Worm (Caenorhabditis elegans) whole organism, dauer: ENCODE results near the gene F43D2.3.

Experiments used
- unc-62 ChIP-seq: sonication (generic microtip); optimal IDR thresholded peaks from 2 replicates; lab custom pipeline; 2017; ENCODE audit warnings: missing biosample characterization, missing genetic modification reagents, missing genetic modification characterization

Gene F43D2.3

ce11 chrV:14631588-14631987 lies at the start of gene F43D2.3:
Gene F43D2.3, plus strand, starts transcription at chrV:14631888.
- TF ChIP-seq unc-62: no peak

- no peak for TF ChIP-seq unc-62
Observed at ce11 chrV:14585351-14585750, 46.3 kb upstream of the F43D2.3 start, which contains the start of gene Y40H4A.2. Gene Y40H4A.2, minus strand, starts transcription at chrV:14585451.

- no peak for TF ChIP-seq unc-62
Observed at ce11 chrV:14594103-14594502, 37.6 kb upstream of the F43D2.3 start.

ce11 chrV:14594943-14595342 lies 36.7 kb upstream of the F43D2.3 start:
- no peak for TF ChIP-seq unc-62

- TF ChIP-seq unc-62: no peak
Observed at ce11 chrV:14595984-14596383, 35.7 kb upstream of the F43D2.3 start.

- TF ChIP-seq unc-62: no peak
Observed at ce11 chrV:14597005-14597680, 34.5 kb upstream of the F43D2.3 start, which contains the start of gene pes-9. Gene pes-9, minus strand, starts transcription at chrV:14597034.

ce11 chrV:14597681-14598184 lies 34.0 kb upstream of the F43D2.3 start, which contains the start of gene R11H6.2:
Gene R11H6.2, plus strand, starts transcription at chrV:14598006.
- no peak for TF ChIP-seq unc-62

- TF ChIP-seq unc-62: no peak
Observed at ce11 chrV:14599972-14600371, 31.7 kb upstream of the F43D2.3 start, which contains the start of gene glb-22. Gene glb-22, plus strand, starts transcription at chrV:14600272.

- no peak for TF ChIP-seq unc-62
Observed at ce11 chrV:14603755-14604154, 27.9 kb upstream of the F43D2.3 start.

- TF ChIP-seq unc-62: no peak
Observed at ce11 chrV:14609643-14610042, 22.0 kb upstream of the F43D2.3 start, which contains the start of gene R11H6.4. Gene R11H6.4, plus strand, starts transcription at chrV:14609943.

- TF ChIP-seq unc-62: no peak
Observed at ce11 chrV:14610781-14611180, 20.9 kb upstream of the F43D2.3 start.

- TF ChIP-seq unc-62: no peak
Observed at ce11 chrV:14612168-14612567, 19.5 kb upstream of the F43D2.3 start, which contains the start of the genes R11H6.5 and ccnk-1. Gene R11H6.5, minus strand, starts transcription at chrV:14612222. Gene ccnk-1, plus strand, starts transcription at chrV:14612548.

ce11 chrV:14614454-14614853 lies 17.2 kb upstream of the F43D2.3 start:
- TF ChIP-seq unc-62: no peak

- no peak for TF ChIP-seq unc-62
Observed at ce11 chrV:14615671-14616070, 16.0 kb upstream of the F43D2.3 start.

ce11 chrV:14617711-14618110 lies 14.0 kb upstream of the F43D2.3 start:
- no peak for TF ChIP-seq unc-62

- TF ChIP-seq unc-62: no peak
Observed at ce11 chrV:14620311-14620710, 11.4 kb upstream of the F43D2.3 start.

ce11 chrV:14620835-14621234 lies 10.9 kb upstream of the F43D2.3 start, which contains the start of gene hot-1:
Gene hot-1, plus strand, starts transcription at chrV:14621135.
- TF ChIP-seq unc-62: no peak

- TF ChIP-seq unc-62: no peak
Observed at ce11 chrV:14625662-14626061, 6.0 kb upstream of the F43D2.3 start.
